Fruit fly (Drosophila melanogaster) whole organism, embryonic: ENCODE measurements around the gene Yp1.

Source experiments
- CG10543 ChIP-seq: fragments of 200-800 bp; sonication (Bioruptor generic); optimal IDR thresholded peaks from 3 replicates; lab custom pipeline; 2017; ENCODE audit warnings: missing biosample characterization, mild to moderate bottlenecking, missing genetic modification characterization, moderate library complexity
- CG34422 ChIP-seq: fragments of 200-800 bp; sonication (Bioruptor generic); IDR thresholded peaks from 3 replicates; pipeline ENCODE4 v1.3.6; 2022; ENCODE audit warnings: missing biosample characterization, missing genetic modification characterization
- CG4424 ChIP-seq: fragments of 200-800 bp; sonication (Bioruptor generic); optimal IDR thresholded peaks from 3 replicates; lab custom pipeline; 2016; ENCODE audit warnings: missing biosample characterization, missing genetic modification characterization
- Mad ChIP-seq: fragments of 200-800 bp; sonication (Bioruptor generic); optimal IDR thresholded peaks from 2 replicates; lab custom pipeline; 2016; ENCODE audit warnings: missing biosample characterization, missing genetic modification characterization
- Ssrp ChIP-seq: fragments of 200-800 bp; sonication (Bioruptor generic); optimal IDR thresholded peaks from 2 replicates; lab custom pipeline; 2018; ENCODE audit warnings: missing biosample characterization, mild to moderate bottlenecking, missing genetic modification characterization, moderate library complexity
- scrt ChIP-seq: fragments of 200-800 bp; sonication (Bioruptor generic); optimal IDR thresholded peaks from 2 replicates; lab custom pipeline; 2018; ENCODE audit warnings: missing biosample characterization, mild to moderate bottlenecking, missing genetic modification characterization, moderate library complexity
- unpg ChIP-seq: fragments of 200-800 bp; sonication (Bioruptor generic); optimal IDR thresholded peaks from 3 replicates; lab custom pipeline; 2018; ENCODE audit warnings: missing biosample characterization, mild to moderate bottlenecking, missing genetic modification characterization, moderate library complexity

DNA sequence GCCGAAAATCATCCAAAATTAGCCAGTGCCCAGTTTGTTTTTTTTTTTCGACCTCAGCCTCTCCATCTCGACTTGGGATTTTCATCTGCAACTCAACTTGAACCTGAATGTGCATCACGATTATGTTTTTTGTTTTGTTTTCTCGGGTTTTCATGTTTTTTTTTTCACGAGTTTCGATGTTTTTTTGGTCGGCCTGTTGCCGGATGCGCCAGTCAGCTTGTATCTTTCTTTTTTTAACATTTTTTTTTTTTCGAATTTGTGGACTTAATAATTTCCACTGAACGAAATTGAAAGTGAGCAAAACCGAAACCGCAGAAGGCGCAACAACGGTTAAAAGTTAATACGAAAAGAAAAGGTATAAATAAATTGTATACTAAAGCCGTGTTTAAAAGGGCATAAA is 31.8 kb upstream of the Yp1 start:
- TF ChIP-seq Ssrp (tag; lab: Kevin White, UChicago): no peak
- TF ChIP-seq unpg (GFP tag; lab: Kevin White, UChicago): no peak
- no peak for TF ChIP-seq CG10543
- no peak for TF ChIP-seq scrt (GFP tag; lab: Kevin White, UChicago)
- no peak for TF ChIP-seq Mad (GFP tag; lab: Kevin White, UChicago)
- no peak for TF ChIP-seq CG4424 (GFP tag; lab: Kevin White, UChicago)
- no peak for TF ChIP-seq CG34422 (GFP tag; lab: Robert Waterston, UW)
